Fruit fly (Drosophila melanogaster) whole organism, embryonic: Measurements from ENCODE around the gene Tis11.
A peak's percentile ranks its signal among the peaks of the same experiment; 100 is the strongest.

Experiments used
- CG10147 ChIP-seq: fragments of 200-800 bp; sonication (Bioruptor generic); optimal IDR thresholded peaks from 2 replicates; lab custom pipeline; 2019; ENCODE audit warnings: missing biosample characterization, mild to moderate bottlenecking, missing genetic modification characterization, moderate library complexity
- CG10274 ChIP-seq: fragments of 200-800 bp; sonication (Bioruptor generic); optimal IDR thresholded peaks from 3 replicates; lab custom pipeline; 2017; ENCODE audit warnings: missing biosample characterization, mild to moderate bottlenecking, missing genetic modification characterization
- CG10366 ChIP-seq: fragments of 200-800 bp; sonication (Bioruptor generic); IDR thresholded peaks from 2 replicates; pipeline ENCODE4 v1.3.6; 2022; ENCODE audit warnings: missing biosample characterization, missing genetic modification characterization
- CG11456 ChIP-seq: fragments of 200-800 bp; sonication (Bioruptor generic); IDR thresholded peaks from 3 replicates; pipeline ENCODE4 v1.3.6; 2022; ENCODE audit warnings: missing biosample characterization, missing genetic modification characterization
- CG11504 ChIP-seq: fragments of 200-800 bp; sonication (Bioruptor generic); optimal IDR thresholded peaks from 3 replicates; lab custom pipeline; 2019; ENCODE audit warnings: missing biosample characterization, mild to moderate bottlenecking, missing genetic modification characterization, moderate library complexity
- CG11723 ChIP-seq: fragments of 200-800 bp; sonication (Bioruptor generic); optimal IDR thresholded peaks from 2 replicates; lab custom pipeline; 2017; ENCODE audit warnings: missing biosample characterization, mild to moderate bottlenecking, missing genetic modification characterization
- CG12744 ChIP-seq: fragments of 200-800 bp; sonication (Bioruptor generic); optimal IDR thresholded peaks from 2 replicates; lab custom pipeline; 2016; ENCODE audit warnings: missing biosample characterization, missing genetic modification characterization
- CG13424 ChIP-seq: fragments of 200-800 bp; sonication (Bioruptor generic); optimal IDR thresholded peaks from 2 replicates; lab custom pipeline; 2019; ENCODE audit warnings: missing biosample characterization, mild to moderate bottlenecking, missing genetic modification characterization, moderate library complexity
- CG13775 ChIP-seq: fragments of 200-800 bp; sonication (Bioruptor generic); optimal IDR thresholded peaks from 3 replicates; lab custom pipeline; 2017; ENCODE audit warnings: missing biosample characterization, mild to moderate bottlenecking, missing genetic modification characterization
- CG14965 ChIP-seq: fragments of 200-800 bp; sonication (Bioruptor generic); optimal IDR thresholded peaks from 2 replicates; lab custom pipeline; 2016; ENCODE audit warnings: missing biosample characterization, missing genetic modification characterization, borderline replicate concordance
- CG1603 ChIP-seq: fragments of 200-800 bp; sonication (Bioruptor generic); optimal IDR thresholded peaks from 2 replicates; lab custom pipeline; 2019; ENCODE audit warnings: missing biosample characterization, mild to moderate bottlenecking, missing genetic modification characterization, moderate library complexity
- CG17328 ChIP-seq: fragments of 200-800 bp; sonication (Bioruptor generic); IDR thresholded peaks from 2 replicates; pipeline ENCODE4 v1.3.6; 2022; ENCODE audit warnings: missing biosample characterization, missing genetic modification characterization
- CG18011 ChIP-seq: fragments of 200-800 bp; sonication (Bioruptor generic); optimal IDR thresholded peaks from 2 replicates; lab custom pipeline; 2017; ENCODE audit warnings: missing biosample characterization, missing genetic modification characterization, mild to moderate bottlenecking, moderate library complexity, missing genotype
- CG4424 ChIP-seq: fragments of 200-800 bp; sonication (Bioruptor generic); optimal IDR thresholded peaks from 3 replicates; lab custom pipeline; 2016; ENCODE audit warnings: missing biosample characterization, missing genetic modification characterization
- CG7987 ChIP-seq: fragments of 200-800 bp; sonication (Bioruptor generic); optimal IDR thresholded peaks from 2 replicates; lab custom pipeline; 2018; ENCODE audit warnings: missing biosample characterization, mild to moderate bottlenecking, missing genetic modification characterization, moderate library complexity
- CG9932 ChIP-seq: fragments of 200-800 bp; sonication (Bioruptor generic); IDR thresholded peaks from 2 replicates; pipeline ENCODE4 v1.3.6; 2022; ENCODE audit warnings: missing biosample characterization, missing genetic modification characterization
- Doc3 ChIP-seq: fragments of 200-800 bp; sonication (Bioruptor generic); IDR thresholded peaks from 3 replicates; pipeline ENCODE4 v1.3.6; 2022; ENCODE audit warnings: missing biosample characterization, missing genetic modification characterization; ENCODE audit not compliant: partially characterized antibody
- Drgx ChIP-seq: fragments of 200-800 bp; sonication (Bioruptor generic); IDR thresholded peaks from 2 replicates; pipeline ENCODE4 v1.3.6; 2022; ENCODE audit warnings: missing biosample characterization, missing genetic modification characterization
- Ets97D ChIP-seq: fragments of 200-800 bp; sonication (Bioruptor generic); optimal IDR thresholded peaks from 3 replicates; lab custom pipeline; 2016; ENCODE audit warnings: missing biosample characterization, missing genetic modification characterization
- GATAe ChIP-seq: fragments of 200-800 bp; sonication (Bioruptor generic); conservative IDR thresholded peaks from 2 replicates; pipeline ENCODE4 v1.3.6; 2022; ENCODE audit warnings: missing biosample characterization, missing genetic modification characterization
- H15 ChIP-seq: fragments of 200-800 bp; sonication (Bioruptor generic); IDR thresholded peaks from 3 replicates; pipeline ENCODE4 v1.3.6; 2022; ENCODE audit warnings: missing biosample characterization, missing genetic modification characterization
- HLH4C ChIP-seq: fragments of 200-800 bp; sonication (Bioruptor generic); IDR thresholded peaks from 3 replicates; pipeline ENCODE4 v1.3.6; 2022; ENCODE audit warnings: missing biosample characterization, missing genetic modification characterization; ENCODE audit not compliant: partially characterized antibody
- Hmr ChIP-seq: fragments of 200-800 bp; sonication (Bioruptor generic); optimal IDR thresholded peaks from 3 replicates; lab custom pipeline; 2017; ENCODE audit warnings: mild to moderate bottlenecking, missing biosample characterization, missing genetic modification reagents, missing genetic modification characterization
- Meics ChIP-seq: fragments of 200-800 bp; sonication (Bioruptor generic); optimal IDR thresholded peaks from 2 replicates; lab custom pipeline; 2017; ENCODE audit warnings: missing biosample characterization, mild to moderate bottlenecking, missing genetic modification characterization
- Nf-YB ChIP-seq: fragments of 200-800 bp; sonication (Bioruptor generic); optimal IDR thresholded peaks from 3 replicates; lab custom pipeline; 2019; ENCODE audit warnings: missing biosample characterization, mild to moderate bottlenecking, missing genetic modification characterization, moderate library complexity
- Oaz ChIP-seq: fragments of 200-800 bp; sonication (Bioruptor generic); IDR thresholded peaks from 2 replicates; pipeline ENCODE4 v1.3.6; 2022; ENCODE audit warnings: missing biosample characterization, missing genetic modification characterization
- Rx ChIP-seq: fragments of 200-800 bp; sonication (Bioruptor generic); IDR thresholded peaks from 2 replicates; pipeline ENCODE4 v1.3.6; 2022; ENCODE audit warnings: missing biosample characterization, missing genetic modification characterization
- Stat92E ChIP-seq, 3 experiments: fragments of >200 bp in 2 of 3; fragments of 200-800 bp in 1 of 3; sonication (Bioruptor generic) in 1 of 3; optimal IDR thresholded peaks; 2 replicates each; lab custom pipeline; 2017 to 2019; ENCODE audit warnings: missing biosample characterization in 3 of 3, missing genetic modification characterization in 3 of 3, mild to moderate bottlenecking in 1 of 3, moderate library complexity in 1 of 3
- ara ChIP-seq: fragments of 200-800 bp; sonication (Bioruptor generic); IDR thresholded peaks from 2 replicates; pipeline ENCODE4 v1.3.6; 2022; ENCODE audit warnings: missing biosample characterization, missing genetic modification characterization
- crol ChIP-seq: fragments of 200-800 bp; sonication (Bioruptor generic); IDR thresholded peaks from 2 replicates; pipeline ENCODE4 v1.3.6; 2022; ENCODE audit warnings: missing biosample characterization, missing genetic modification characterization
- fd102C ChIP-seq: fragments of 200-800 bp; sonication (Bioruptor generic); optimal IDR thresholded peaks from 2 replicates; lab custom pipeline; 2018; ENCODE audit warnings: missing biosample characterization, mild to moderate bottlenecking, missing genetic modification characterization, moderate library complexity
- grn ChIP-seq: fragments of 200-800 bp; sonication (Bioruptor generic); optimal IDR thresholded peaks from 3 replicates; lab custom pipeline; 2017; ENCODE audit warnings: missing biosample characterization, missing genetic modification characterization
- hbn ChIP-seq: fragments of 200-800 bp; sonication (Bioruptor generic); IDR thresholded peaks from 2 replicates; pipeline ENCODE4 v1.3.6; 2022; ENCODE audit warnings: missing biosample characterization, missing genetic modification characterization; ENCODE audit not compliant: partially characterized antibody
- jigr1 ChIP-seq: fragments of 200-800 bp; sonication (Bioruptor generic); IDR thresholded peaks from 3 replicates; pipeline ENCODE4 v1.3.6; 2022; ENCODE audit warnings: missing biosample characterization, missing genetic modification characterization
- lab ChIP-seq: fragments of 200-800 bp; sonication (Bioruptor generic); optimal IDR thresholded peaks from 3 replicates; lab custom pipeline; 2017; ENCODE audit warnings: missing biosample characterization, missing genetic modification characterization, mild to moderate bottlenecking, moderate library complexity, missing genetic modification reagents
- nerfin-1 ChIP-seq: fragments of 200-800 bp; sonication (Bioruptor generic); optimal IDR thresholded peaks from 3 replicates; lab custom pipeline; 2019; ENCODE audit warnings: missing biosample characterization, mild to moderate bottlenecking, missing genetic modification characterization, moderate library complexity
- nerfin-2 ChIP-seq: fragments of 200-800 bp; sonication (Bioruptor generic); IDR thresholded peaks from 2 replicates; pipeline ENCODE4 v1.3.6; 2022; ENCODE audit warnings: missing biosample characterization, missing genetic modification characterization; ENCODE audit not compliant: partially characterized antibody
- p53 ChIP-seq: fragments of 200-800 bp; sonication (Bioruptor generic); optimal IDR thresholded peaks from 2 replicates; lab custom pipeline; 2016; ENCODE audit warnings: missing biosample characterization, missing genetic modification characterization
- pan ChIP-seq, 4 experiments: fragments of >200 bp in 3 of 4; fragments of 200-800 bp in 1 of 4; sonication (Bioruptor generic) in 1 of 4; optimal IDR thresholded peaks in 3 of 4; IDR thresholded peaks in 1 of 4; 2 replicates each; pipeline versions ENCODE4 v1.3.6 to Lab custom; 2017 to 2022; ENCODE audit warnings: missing biosample characterization in 2 of 4, missing genetic modification characterization in 2 of 4, mixed read lengths in 1 of 4
- pb ChIP-seq: fragments of 200-800 bp; sonication (Bioruptor generic); optimal IDR thresholded peaks from 3 replicates; lab custom pipeline; 2016; ENCODE audit warnings: missing biosample characterization, missing genetic modification characterization
- ranshi ChIP-seq: fragments of 200-800 bp; sonication (Bioruptor generic); IDR thresholded peaks from 2 replicates; pipeline ENCODE4 v1.3.6; 2022; ENCODE audit warnings: missing biosample characterization, missing genetic modification characterization
- repo ChIP-seq: fragments of 200-800 bp; sonication (Bioruptor generic); optimal IDR thresholded peaks from 2 replicates; lab custom pipeline; 2016; ENCODE audit warnings: missing biosample characterization, missing genetic modification characterization
- sima ChIP-seq: fragments of 200-800 bp; sonication (Bioruptor generic); optimal IDR thresholded peaks from 2 replicates; lab custom pipeline; 2016; ENCODE audit warnings: missing biosample characterization, missing genetic modification characterization
- tio ChIP-seq: fragments of 200-800 bp; sonication (Bioruptor generic); optimal IDR thresholded peaks from 2 replicates; lab custom pipeline; 2017; ENCODE audit warnings: missing biosample characterization, missing genetic modification characterization, inconsistent platforms
- tna ChIP-seq: fragments of 200-800 bp; sonication (Bioruptor generic); IDR thresholded peaks from 2 replicates; pipeline ENCODE4 v1.3.6; 2022; ENCODE audit warnings: missing biosample characterization, missing genetic modification characterization; ENCODE audit not compliant: partially characterized antibody
- tx ChIP-seq: fragments of 200-800 bp; sonication (Bioruptor generic); optimal IDR thresholded peaks from 2 replicates; lab custom pipeline; 2016; ENCODE audit warnings: missing biosample characterization, missing genetic modification characterization
- vvl ChIP-seq: fragments of 200-800 bp; sonication (Bioruptor generic); IDR thresholded peaks from 2 replicates; pipeline ENCODE4 v1.3.6; 2022; ENCODE audit warnings: missing biosample characterization, missing genetic modification characterization
- zfh1 ChIP-seq: fragments of 200-800 bp; sonication (Bioruptor generic); IDR thresholded peaks from 3 replicates; pipeline ENCODE4 v1.3.6; 2022; ENCODE audit warnings: missing biosample characterization, missing genetic modification characterization

The Tis11 gene

DNA sequence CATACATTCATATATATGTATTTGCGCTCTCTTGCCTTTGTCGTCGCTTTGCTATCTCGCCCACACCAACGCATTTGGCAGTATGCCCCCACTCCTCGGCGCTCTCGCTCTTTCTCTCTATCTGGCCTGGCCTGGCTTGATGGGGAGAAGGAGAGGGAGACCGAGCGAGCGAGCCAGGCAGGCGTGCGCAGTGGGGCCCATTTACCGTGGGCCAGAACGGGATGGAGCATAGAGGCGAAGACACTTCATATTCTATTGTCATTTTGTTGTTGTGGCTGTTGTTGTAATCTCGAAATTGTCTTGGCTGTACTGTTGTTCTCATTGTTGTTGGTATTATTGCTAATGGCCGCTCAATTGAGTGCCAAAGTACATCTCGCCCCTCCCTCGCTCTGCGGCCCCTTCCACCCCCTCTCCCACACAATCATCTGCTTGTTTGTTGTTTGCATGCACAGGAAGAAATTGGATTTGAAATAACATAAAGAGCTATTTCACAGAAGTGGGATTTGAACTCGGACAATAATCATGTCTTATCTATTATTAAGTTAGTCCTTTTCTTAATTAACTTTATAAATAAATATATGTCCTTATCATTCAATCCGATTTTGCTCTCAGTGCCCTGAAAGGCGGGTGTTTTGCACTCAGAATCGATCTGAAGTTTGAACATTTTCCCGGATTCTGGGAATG is 6.0 kb downstream of the Tis11 start (continued):
- TF ChIP-seq tna (GFP tag; lab: Robert Waterston, UW) (0 out of 2 replicates have a peak, but pooled peaks have one; percentile 6), nerfin-1 (peak; percentile 78), crol (GFP tag; lab: Robert Waterston, UW) (peak; percentile 97), H15 (GFP tag; lab: Robert Waterston, UW) (peak; percentile 88), fd102C (peak; percentile 37), CG12744 (peak; percentile 23), CG11723 (GFP tag; lab: Kevin White, UChicago) (peak; percentile 67), grn (GFP tag; lab: Kevin White, UChicago) (peak; percentile 57), GATAe (GFP tag; lab: Robert Waterston, UW) (peak; percentile 75), CG7987 (GFP tag; lab: Kevin White, UChicago) (peak; percentile 84), hbn (GFP tag; lab: Robert Waterston, UW) (no peak), Nf-YB (GFP tag; lab: Kevin White, UChicago) (peak; percentile 70), CG10274 (GFP tag; lab: Kevin White, UChicago) (peak; percentile 78), CG13775 (GFP tag; lab: Kevin White, UChicago) (peak; percentile 90), CG14965 (GFP tag; lab: Kevin White, UChicago) (no peak), pan (optimal IDR thresholded peaks at IDR 0.05; lab: Kevin White, UChicago) (no peak), pan (GFP tag; optimal IDR thresholded peaks at IDR 0.05 in 1 of 2, IDR thresholded peaks at IDR 0.05 in 1 of 2) (peak in 1 of 2 experiments; percentile 93), CG11456 (GFP tag; lab: Robert Waterston, UW) (peak; percentile 92), repo (GFP tag; lab: Kevin White, UChicago) (peak; percentile 9), CG13424 (tag; lab: Kevin White, UChicago) (peak; percentile 90), Hmr (GFP tag; lab: Kevin White, UChicago) (peak; percentile 90), nerfin-2 (GFP tag; lab: Robert Waterston, UW) (no peak), lab (GFP tag; lab: Kevin White, UChicago) (peak; percentile 95), Rx (GFP tag; lab: Robert Waterston, UW) (peak; percentile 88), tx (GFP tag; lab: Kevin White, UChicago) (peak; percentile 8), vvl (peak; percentile 94), ranshi (GFP tag; lab: Robert Waterston, UW) (peak; percentile 87; the same call in 1 of the 2 replicates), tio (GFP tag; lab: Kevin White, UChicago) (peak; percentile 90), HLH4C (no peak), Doc3 (GFP tag; lab: Robert Waterston, UW) (no peak), CG4424 (GFP tag; lab: Kevin White, UChicago) (peak; percentile 83), CG9932 (peak; percentile 94), Oaz (peak; percentile 78), jigr1 (GFP tag; lab: Robert Waterston, UW) (no peak; the same call in 2 of the 3 replicates), p53 (no peak), Stat92E (GFP tag; optimal IDR thresholded peaks at IDR 0.05; lab: Kevin White, UChicago) (peak in 1 of 3 experiments; percentile 7), ara (GFP tag; lab: Robert Waterston, UW) (peak; percentile 94), CG10147 (peak; percentile 85), CG1603 (tag; lab: Kevin White, UChicago) (peak; percentile 89), CG11504 (tag; lab: Kevin White, UChicago) (peak; percentile 91), zfh1 (peak; percentile 92), Ets97D (GFP tag; lab: Kevin White, UChicago) (peak; percentile 13), Meics (GFP tag; lab: Kevin White, UChicago) (peak; percentile 91), Drgx (peak; percentile 95), CG10366 (GFP tag; lab: Robert Waterston, UW) (peak; percentile 87), CG17328 (GFP tag; lab: Robert Waterston, UW) (peak; percentile 95), pb (peak; percentile 16), CG18011 (GFP tag; lab: Kevin White, UChicago) (peak; percentile 62), sima (GFP tag; lab: Kevin White, UChicago) (no peak)
